Fruit fly (Drosophila melanogaster) whole organism, prepupa: ENCODE measurements around the gene Chc.

Source experiments
- CG10631 ChIP-seq: fragments of 200-800 bp; sonication (Bioruptor generic); optimal IDR thresholded peaks from 2 replicates; lab custom pipeline; 2016; ENCODE audit warnings: missing biosample characterization, missing genetic modification characterization
- CG11902 ChIP-seq: fragments of 200-800 bp; sonication (Bioruptor generic); optimal IDR thresholded peaks from 3 replicates; lab custom pipeline; 2016; ENCODE audit warnings: missing biosample characterization, missing genetic modification characterization
- CG15336 ChIP-seq: fragments of 200-800 bp; sonication (Bioruptor generic); IDR thresholded peaks from 2 replicates; pipeline ENCODE4 v1.3.6; 2022; ENCODE audit warnings: missing biosample characterization, missing genetic modification characterization
- CG31627 ChIP-seq: fragments of 200-800 bp; sonication (Bioruptor generic); optimal IDR thresholded peaks from 3 replicates; lab custom pipeline; 2016; ENCODE audit warnings: missing biosample characterization, missing genetic modification characterization
- CG6276 ChIP-seq: fragments of 200-800 bp; sonication (Bioruptor generic); optimal IDR thresholded peaks from 2 replicates; lab custom pipeline; 2017; ENCODE audit warnings: missing biosample characterization, mild to moderate bottlenecking, missing genetic modification characterization
- CG7368 ChIP-seq: fragments of 200-800 bp; sonication (Bioruptor generic); optimal IDR thresholded peaks from 3 replicates; lab custom pipeline; 2016; ENCODE audit warnings: missing biosample characterization, missing genetic modification characterization
- Gug ChIP-seq: fragments of 200-800 bp; sonication (Bioruptor generic); IDR thresholded peaks from 2 replicates; pipeline ENCODE4 v1.3.6; 2022; ENCODE audit warnings: missing biosample characterization, missing genetic modification characterization
- OdsH ChIP-seq: fragments of 200-800 bp; sonication (Bioruptor generic); optimal IDR thresholded peaks from 3 replicates; lab custom pipeline; 2016; ENCODE audit warnings: missing biosample characterization, missing genetic modification characterization
- svp ChIP-seq: fragments of 200-800 bp; sonication (Bioruptor generic); peaks from one replicate; lab custom pipeline; 2016; ENCODE audit warnings: missing biosample characterization, missing genetic modification characterization
- topi ChIP-seq: fragments of 200-800 bp; sonication (Bioruptor generic); optimal IDR thresholded peaks from 3 replicates; lab custom pipeline; 2016; ENCODE audit warnings: missing biosample characterization, missing genetic modification characterization

- TF ChIP-seq Gug (GFP tag; lab: Robert Waterston, UW) (no peak), CG10631 (GFP tag; lab: Kevin White, UChicago) (no peak), CG7368 (no peak), CG31627 (GFP tag; lab: Kevin White, UChicago) (no peak), svp (GFP tag; lab: Kevin White, UChicago) (no peak), CG11902 (GFP tag; lab: Kevin White, UChicago) (no peak), CG6276 (no peak), topi (GFP tag; lab: Kevin White, UChicago) (no peak), CG15336 (GFP tag; lab: Robert Waterston, UW) (no peak), OdsH (no peak)
Observed at dm6 chrX:15816905-15817304, 18.4 kb downstream of the Chc start.
